Worm (Caenorhabditis elegans): ENCODE data around the gene R06B10.7.

- no peak for TF ChIP-seq unc-39 (tag; optimal IDR thresholded peaks at IDR 0.05)
- no peak for TF ChIP-seq drap-1 (GFP tag; optimal IDR thresholded peaks at IDR 0.05)
- TF ChIP-seq pha-4 (tag; optimal IDR thresholded peaks at IDR 0.05), result no peak
- TF ChIP-seq nhr-28 (tag; optimal IDR thresholded peaks at IDR 0.05), result no peak
- TF ChIP-seq nhr-12 (tag; optimal IDR thresholded peaks at IDR 0.05), result no peak
- TF ChIP-seq flh-1 (GFP tag; optimal IDR thresholded peaks at IDR 0.05), result no peak
Observed at ce11 chrIII:978889-979288, 22.3 kb downstream of the R06B10.7 start.

Data from whole organism, mixed stage, embryonic.